Fruit fly (Drosophila melanogaster): ENCODE data around the gene CG4199.
A peak's percentile ranks its signal among the peaks of the same experiment; 100 is the strongest.

CG4199 gene

DNA sequence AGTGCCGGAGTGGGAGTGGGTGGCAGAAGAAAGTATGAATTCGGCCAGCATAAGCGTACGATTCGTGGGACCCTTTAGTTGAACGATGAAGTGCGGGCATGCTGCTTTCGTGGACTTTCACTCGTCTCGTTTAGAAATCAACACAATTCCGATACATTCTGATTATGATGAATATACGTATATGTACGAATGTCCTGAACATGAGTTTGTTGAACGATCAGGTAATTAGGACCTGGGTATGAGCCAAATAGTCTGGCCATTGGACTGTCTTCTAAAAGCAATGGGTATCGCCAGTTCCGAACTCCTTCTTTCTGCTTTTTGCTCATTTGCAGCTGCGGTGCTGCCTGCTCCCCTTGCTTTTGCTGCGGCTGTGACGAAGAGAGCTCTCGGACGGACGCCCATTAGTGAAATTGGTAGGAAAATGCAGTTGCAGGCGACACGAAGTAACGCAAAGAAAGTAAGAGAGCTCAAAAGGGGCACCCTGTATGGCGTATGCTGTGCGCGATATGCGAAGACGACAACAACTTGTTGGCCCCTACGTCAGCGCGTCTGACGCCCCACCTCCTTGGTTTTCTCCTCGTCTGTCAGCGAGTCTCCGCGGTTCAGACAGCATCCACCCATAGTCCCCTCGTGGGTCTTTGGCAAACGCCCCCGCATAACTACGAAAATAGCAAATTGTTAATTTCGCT, 36.3 kb downstream of the CG4199 start (continued):
- peak; percentile 25 for TF ChIP-seq az2 (GFP tag; optimal IDR thresholded peaks at IDR 0.05)
- TF ChIP-seq CG30431 (GFP tag; optimal IDR thresholded peaks at IDR 0.05), result peak; percentile 19
- TF ChIP-seq dysf (GFP tag; IDR thresholded peaks at IDR 0.05), result 0 out of 3 replicates have a peak, but pooled peaks have one; percentile 35
- 0 out of 3 replicates have a peak, but pooled peaks have one; percentile 15 for TF ChIP-seq zfh1 (GFP tag; IDR thresholded peaks at IDR 0.05)
- TF ChIP-seq Sox102F (GFP tag; optimal IDR thresholded peaks at IDR 0.05), result peak; percentile 41
- no peak for TF ChIP-seq Neu2 (GFP tag; optimal IDR thresholded peaks at IDR 0.05; ENCODE audit: borderline replicate concordance)
- TF ChIP-seq pan (optimal IDR thresholded peaks at IDR 0.05), result peak in 1 of 2 experiments; percentile 14
- no peak for TF ChIP-seq pan (GFP tag; optimal IDR thresholded peaks at IDR 0.05 in 1 of 2, IDR thresholded peaks at IDR 0.05 in 1 of 2)
- no peak for TF ChIP-seq tll (GFP tag; optimal IDR thresholded peaks at IDR 0.05)
- TF ChIP-seq Ptx1 (GFP tag; IDR thresholded peaks at IDR 0.05), result peak; percentile 18; the same call in 1 of the 2 replicates
- TF ChIP-seq Antp (GFP tag; optimal IDR thresholded peaks at IDR 0.05), result peak; percentile 48
- TF ChIP-seq stc (GFP tag; IDR thresholded peaks at IDR 0.05), result no peak
- peak; percentile 14 for TF ChIP-seq CG12942 (GFP tag; optimal IDR thresholded peaks at IDR 0.05)
- TF ChIP-seq Vsx1 (GFP tag; optimal IDR thresholded peaks at IDR 0.05), result no peak
- no peak for TF ChIP-seq Xbp1 (GFP tag; optimal IDR thresholded peaks at IDR 0.05)
- peak; percentile 24 for TF ChIP-seq Blimp-1 (GFP tag; optimal IDR thresholded peaks at IDR 0.05)
- peak; percentile 44 for TF ChIP-seq gem (tag; optimal IDR thresholded peaks at IDR 0.05)
- no peak for TF ChIP-seq dmrt99B (tag; optimal IDR thresholded peaks at IDR 0.05)
- TF ChIP-seq pnt (GFP tag; optimal IDR thresholded peaks at IDR 0.05), result peak; percentile 31
- TF ChIP-seq ken (GFP tag; IDR thresholded peaks at IDR 0.05), result no peak; the same call in 2 of the 3 replicates
- TF ChIP-seq chm (GFP tag; IDR thresholded peaks at IDR 0.05), result 0 out of 2 replicates have a peak, but pooled peaks have one; percentile 14
- TF ChIP-seq phol (tag; optimal IDR thresholded peaks at IDR 0.05), result peak; percentile 39
- no peak for TF ChIP-seq disco-r (GFP tag; optimal IDR thresholded peaks at IDR 0.05)
- TF ChIP-seq CG2120 (GFP tag; optimal IDR thresholded peaks at IDR 0.05), result peak; percentile 24
- TF ChIP-seq rib (GFP tag; IDR thresholded peaks at IDR 0.05), result 0 out of 2 replicates have a peak, but pooled peaks have one; percentile 53
- no peak for TF ChIP-seq tio (GFP tag; optimal IDR thresholded peaks at IDR 0.05)
- TF ChIP-seq CG18262 (tag; optimal IDR thresholded peaks at IDR 0.05), result peak; percentile 28
- no peak for TF ChIP-seq CG8359 (GFP tag; optimal IDR thresholded peaks at IDR 0.05; ENCODE audit: borderline replicate concordance)
- TF ChIP-seq dimm (GFP tag; IDR thresholded peaks at IDR 0.05), result no peak
- no peak for TF ChIP-seq CG3163 (GFP tag; optimal IDR thresholded peaks at IDR 0.05)
- peak; percentile 60 for TF ChIP-seq CG10366 (GFP tag; IDR thresholded peaks at IDR 0.05)
- peak; percentile 14 for TF ChIP-seq CG8388 (GFP tag; optimal IDR thresholded peaks at IDR 0.05)
- TF ChIP-seq D19B (GFP tag; optimal IDR thresholded peaks at IDR 0.05), result peak; percentile 90
- peak; percentile 25; the same call in 1 of the 2 replicates for TF ChIP-seq Rfx (GFP tag; IDR thresholded peaks at IDR 0.05)
- peak; percentile 19 for TF ChIP-seq ATbp (GFP tag; optimal IDR thresholded peaks at IDR 0.05)
- 0 out of 2 replicates have a peak, but pooled peaks have one; percentile 4 for TF ChIP-seq CG31224 (GFP tag; IDR thresholded peaks at IDR 0.05)
- TF ChIP-seq gcm2 (GFP tag; optimal IDR thresholded peaks at IDR 0.05), result no peak
- peak; percentile 4 for TF ChIP-seq bcd (GFP tag; optimal IDR thresholded peaks at IDR 0.05)
- peak in 1 of 2 experiments; percentile 13 for TF ChIP-seq bsh (GFP tag; optimal IDR thresholded peaks at IDR 0.05)
- TF ChIP-seq bigmax (GFP tag; optimal IDR thresholded peaks at IDR 0.05), result no peak
- TF ChIP-seq CG6254 (GFP tag; optimal IDR thresholded peaks at IDR 0.05), result peak; percentile 86
- TF ChIP-seq seq (GFP tag; IDR thresholded peaks at IDR 0.05), result 0 out of 2 replicates have a peak, but pooled peaks have one; percentile 25
- no peak for TF ChIP-seq Trl (optimal IDR thresholded peaks at IDR 0.05)
- peak; percentile 25 for TF ChIP-seq Trl (GFP tag; optimal IDR thresholded peaks at IDR 0.05)
- TF ChIP-seq eyg (GFP tag; optimal IDR thresholded peaks at IDR 0.05), result peak; percentile 36
- TF ChIP-seq CoRest (tag; optimal IDR thresholded peaks at IDR 0.05), result peak; percentile 40
- TF ChIP-seq Hr3 (GFP tag; optimal IDR thresholded peaks at IDR 0.05), result peak; percentile 25
- peak; percentile 31 for TF ChIP-seq Camta (GFP tag; optimal IDR thresholded peaks at IDR 0.05)
- TF ChIP-seq CG17612 (GFP tag; IDR thresholded peaks at IDR 0.05), result no peak
- TF ChIP-seq CG8478 (optimal IDR thresholded peaks at IDR 0.05), result no peak

All from whole organism, embryonic.